Worm (Caenorhabditis elegans): ENCODE results near the gene oac-15.

ce11 chrV:16226581-16226980, 16.8 kb upstream of the oac-15 start, which contains the start of gene F11A5.13:
- TF ChIP-seq pes-1 (GFP tag; IDR thresholded peaks at IDR 0.05) (no peak), ama-1 (optimal IDR thresholded peaks at IDR 0.05) (no peak)

All from whole organism, early embryonic.